Worm (Caenorhabditis elegans) whole organism, L3 larva: ENCODE measurements around the gene K08E4.7.

Experiments
- ZK546.5 ChIP-seq: sonication (generic microtip); optimal IDR thresholded peaks from 2 replicates; lab custom pipeline; 2017; ENCODE audit warnings: missing biosample characterization, missing genetic modification characterization
- aly-2 ChIP-seq: fragments of 150-350 bp; optimal IDR thresholded peaks from 2 replicates; lab custom pipeline; 2014; ENCODE audit warnings: missing biosample characterization, missing genetic modification characterization
- ama-1 ChIP-seq: fragments of 150-350 bp; optimal IDR thresholded peaks from 2 replicates; lab custom pipeline; 2018
- ceh-16 ChIP-seq: sonication (generic microtip); optimal IDR thresholded peaks from 2 replicates; lab custom pipeline; 2017; ENCODE audit warnings: missing biosample characterization, missing genetic modification characterization
- ceh-28 ChIP-seq: fragments of 150-350 bp; optimal IDR thresholded peaks from 2 replicates; lab custom pipeline; 2014; ENCODE audit warnings: missing biosample characterization, missing genetic modification reagents, missing genetic modification characterization
- ceh-82 ChIP-seq: fragments of 150-350 bp; optimal IDR thresholded peaks from 2 replicates; lab custom pipeline; 2014; ENCODE audit warnings: missing biosample characterization, missing genetic modification characterization
- ceh-9 ChIP-seq: sonication (generic microtip); optimal IDR thresholded peaks from 2 replicates; lab custom pipeline; 2018; ENCODE audit warnings: missing biosample characterization, missing genetic modification characterization
- egl-27 ChIP-seq: sonication (generic microtip); optimal IDR thresholded peaks from 4 replicates; lab custom pipeline; 2017; ENCODE audit warnings: missing biosample characterization, missing genetic modification reagents, missing genetic modification characterization
- egl-5 ChIP-seq: fragments of 150-350 bp; optimal IDR thresholded peaks from 2 replicates; lab custom pipeline; 2017; ENCODE audit warnings: missing biosample characterization, missing genetic modification reagents, missing genetic modification characterization, inconsistent platforms
- elt-1 ChIP-seq: fragments of 150-350 bp; optimal IDR thresholded peaks from 2 replicates; lab custom pipeline; 2014; ENCODE audit warnings: missing biosample characterization, missing genetic modification characterization
- elt-2 ChIP-seq: sonication (generic microtip); optimal IDR thresholded peaks from 2 replicates; lab custom pipeline; 2016; ENCODE audit warnings: missing genetic modification reagents, mild to moderate bottlenecking, missing genetic modification characterization, missing compliant biosample characterization
- elt-3 ChIP-seq, 3 experiments: fragments of 150-350 bp in 1 of 3; sonication (generic microtip) in 2 of 3; optimal IDR thresholded peaks; 2 replicates in 2 of 3; 4 replicates in 1 of 3; lab custom pipeline; 2014 to 2017; ENCODE audit warnings: missing biosample characterization in 3 of 3, missing genetic modification characterization in 3 of 3
- eor-1 ChIP-seq, 2 experiments: fragments of 150-350 bp; optimal IDR thresholded peaks; 2 replicates each; lab custom pipeline; 2014 to 2018; ENCODE audit warnings: missing biosample characterization in 2 of 2, missing genetic modification characterization in 2 of 2
- fkh-10 ChIP-seq: sonication (generic microtip); optimal IDR thresholded peaks from 2 replicates; lab custom pipeline; 2017; ENCODE audit warnings: missing biosample characterization, missing genetic modification reagents, missing genetic modification characterization
- fos-1 ChIP-seq: fragments of 150-350 bp; optimal IDR thresholded peaks from 2 replicates; lab custom pipeline; 2014; ENCODE audit warnings: missing biosample characterization, missing genetic modification characterization
- hmg-11 ChIP-seq: sonication (generic microtip); optimal IDR thresholded peaks from 2 replicates; lab custom pipeline; 2016; ENCODE audit warnings: missing genetic modification characterization, missing compliant biosample characterization
- jun-1 ChIP-seq: fragments of 150-350 bp; optimal IDR thresholded peaks from 2 replicates; lab custom pipeline; 2014; ENCODE audit warnings: missing biosample characterization, missing genetic modification reagents, missing genetic modification characterization
- lin-15B ChIP-seq: fragments of 150-350 bp; optimal IDR thresholded peaks from 2 replicates; lab custom pipeline; 2014; ENCODE audit warnings: missing biosample characterization, missing genetic modification characterization
- lin-39 ChIP-seq: fragments of 150-350 bp; optimal IDR thresholded peaks from 2 replicates; lab custom pipeline; 2018; ENCODE audit warnings: missing biosample characterization, missing genetic modification reagents, missing genetic modification characterization
- lsy-12 ChIP-seq: sonication (generic microtip); optimal IDR thresholded peaks from 2 replicates; lab custom pipeline; 2016; ENCODE audit warnings: mild to moderate bottlenecking, missing genetic modification characterization, missing compliant biosample characterization
- mdl-1 ChIP-seq: fragments of 150-350 bp; optimal IDR thresholded peaks from 2 replicates; lab custom pipeline; 2014; ENCODE audit warnings: missing biosample characterization, missing genetic modification characterization
- mml-1 ChIP-seq: fragments of 150-350 bp; sonication (generic microtip); optimal IDR thresholded peaks from 3 replicates; lab custom pipeline; 2014; ENCODE audit warnings: missing biosample characterization, missing genetic modification characterization
- nfya-1 ChIP-seq: sonication (generic microtip); optimal IDR thresholded peaks from 2 replicates; lab custom pipeline; 2017; ENCODE audit warnings: missing genetic modification characterization, mild to moderate bottlenecking, missing compliant biosample characterization, antibody characterized with exemption, moderate library complexity; ENCODE audit not compliant: insufficient read depth
- nhr-11 ChIP-seq: fragments of 150-350 bp; optimal IDR thresholded peaks from 2 replicates; lab custom pipeline; 2014; ENCODE audit warnings: missing biosample characterization, missing genetic modification characterization
- nhr-12 ChIP-seq: fragments of 150-350 bp; optimal IDR thresholded peaks from 2 replicates; lab custom pipeline; 2014; ENCODE audit warnings: missing biosample characterization, missing genetic modification characterization
- nhr-23 ChIP-seq: fragments of 150-350 bp; optimal IDR thresholded peaks from 2 replicates; lab custom pipeline; 2014; ENCODE audit warnings: missing biosample characterization, missing genetic modification reagents, missing genetic modification characterization
- nhr-237 ChIP-seq: fragments of 150-350 bp; optimal IDR thresholded peaks from 2 replicates; lab custom pipeline; 2014; ENCODE audit warnings: missing biosample characterization, missing genetic modification characterization
- nhr-25 ChIP-seq: sonication (generic microtip); optimal IDR thresholded peaks from 2 replicates; lab custom pipeline; 2017; ENCODE audit warnings: missing biosample characterization, missing genetic modification characterization
- nhr-28 ChIP-seq: fragments of 150-350 bp; optimal IDR thresholded peaks from 2 replicates; lab custom pipeline; 2014; ENCODE audit warnings: missing biosample characterization, missing genetic modification characterization
- nhr-43 ChIP-seq: sonication (generic microtip); optimal IDR thresholded peaks from 2 replicates; lab custom pipeline; 2016; ENCODE audit warnings: mild to moderate bottlenecking, missing genetic modification characterization, missing compliant biosample characterization; ENCODE audit not compliant: poor library complexity, severe bottlenecking
- nhr-67 ChIP-seq: fragments of 150-350 bp; optimal IDR thresholded peaks from 2 replicates; lab custom pipeline; 2014; ENCODE audit warnings: missing biosample characterization, missing genetic modification characterization
- nhr-77 ChIP-seq: fragments of 150-350 bp; optimal IDR thresholded peaks from 2 replicates; lab custom pipeline; 2014; ENCODE audit warnings: missing biosample characterization, missing genetic modification characterization
- pha-4 ChIP-seq: fragments of 150-350 bp; optimal IDR thresholded peaks from 2 replicates; lab custom pipeline; 2014; ENCODE audit warnings: missing biosample characterization, missing genetic modification reagents, missing genetic modification characterization
- pqm-1 ChIP-seq: fragments of 150-350 bp; optimal IDR thresholded peaks from 2 replicates; lab custom pipeline; 2017; ENCODE audit warnings: missing biosample characterization, missing genetic modification characterization, inconsistent platforms
- sea-2 ChIP-seq: fragments of 150-350 bp; sonication (generic microtip); optimal IDR thresholded peaks from 4 replicates; lab custom pipeline; 2014; ENCODE audit warnings: missing biosample characterization, missing genetic modification reagents, missing genetic modification characterization
- skn-1 ChIP-seq: fragments of 150-350 bp; optimal IDR thresholded peaks from 2 replicates; lab custom pipeline; 2014; ENCODE audit warnings: missing biosample characterization, missing genetic modification characterization
- snpc-4 ChIP-seq: fragments of 150-350 bp; optimal IDR thresholded peaks from 2 replicates; lab custom pipeline; 2014; ENCODE audit warnings: missing biosample characterization, missing genetic modification characterization
- tbx-2 ChIP-seq: sonication (generic microtip); optimal IDR thresholded peaks from 2 replicates; lab custom pipeline; 2016; ENCODE audit warnings: mild to moderate bottlenecking, missing genetic modification characterization, missing compliant biosample characterization
- unc-62 ChIP-seq: fragments of 150-350 bp; sonication (generic microtip); optimal IDR thresholded peaks from 4 replicates; lab custom pipeline; 2014; ENCODE audit warnings: missing biosample characterization, missing genetic modification reagents, missing genetic modification characterization
- zag-1 ChIP-seq: fragments of 150-350 bp; optimal IDR thresholded peaks from 2 replicates; lab custom pipeline; 2014; ENCODE audit warnings: missing biosample characterization, missing genetic modification characterization
- ztf-11 ChIP-seq: fragments of 150-350 bp; optimal IDR thresholded peaks from 2 replicates; lab custom pipeline; 2014; ENCODE audit warnings: missing biosample characterization, missing genetic modification characterization
- ztf-4 ChIP-seq: fragments of 150-350 bp; optimal IDR thresholded peaks from 2 replicates; lab custom pipeline; 2014; ENCODE audit warnings: missing biosample characterization, missing genetic modification characterization

The K08E4.7 gene

ce11 chrIV:12086498-12086897, 10.9 kb downstream of the K08E4.7 start (continued):
- peak; percentile 85 for TF ChIP-seq hmg-11 (tag; lab: Kevin White, UChicago)
- no peak for TF ChIP-seq ceh-9 (tag; lab: Kevin White, UChicago)

- TF ChIP-seq aly-2: no peak
- no peak for TF ChIP-seq ama-1 (lab: Kevin White, UChicago)
- no peak for TF ChIP-seq jun-1
- peak; percentile 35 for TF ChIP-seq lin-39 (tag; lab: Kevin White, UChicago)
- TF ChIP-seq pqm-1: no peak
- TF ChIP-seq ZK546.5 (tag; lab: Kevin White, UChicago): no peak
- TF ChIP-seq nhr-11 (tag; lab: Kevin White, UChicago): no peak
- no peak for TF ChIP-seq fkh-10 (GFP tag; lab: Kevin White, UChicago)
- no peak for TF ChIP-seq sea-2 (GFP tag; lab: Kevin White, UChicago)
- no peak for TF ChIP-seq egl-27 (tag; lab: Kevin White, UChicago)
- TF ChIP-seq nhr-67: no peak
- TF ChIP-seq nhr-12 (tag; lab: Kevin White, UChicago): no peak
- TF ChIP-seq ceh-9 (tag; lab: Kevin White, UChicago): no peak
- no peak for TF ChIP-seq nhr-43
- no peak for TF ChIP-seq unc-62 (GFP tag; lab: Kevin White, UChicago)
- TF ChIP-seq skn-1 (tag; lab: Kevin White, UChicago): peak; percentile 31
- no peak for TF ChIP-seq ceh-16 (tag; lab: Kevin White, UChicago)
- TF ChIP-seq tbx-2: no peak
- TF ChIP-seq nfya-1: peak; percentile 61
- TF ChIP-seq ceh-82: no peak
- TF ChIP-seq elt-2 (tag; lab: Kevin White, UChicago): no peak
- peak; percentile 24 for TF ChIP-seq snpc-4
- peak; percentile 26 for TF ChIP-seq egl-5 (tag; lab: Kevin White, UChicago)
- TF ChIP-seq nhr-25 (tag; lab: Kevin White, UChicago): peak; percentile 65
- TF ChIP-seq ztf-11: no peak
- TF ChIP-seq fos-1 (tag; lab: Kevin White, UChicago): no peak
- TF ChIP-seq elt-1 (tag; lab: Kevin White, UChicago): no peak
- TF ChIP-seq elt-3 (tag; optimal IDR thresholded peaks at IDR 0.05; lab: Kevin White, UChicago): no peak
- TF ChIP-seq nhr-28 (tag; lab: Kevin White, UChicago): no peak
- TF ChIP-seq lin-15B (tag; lab: Kevin White, UChicago): peak; percentile 81
- no peak for TF ChIP-seq mml-1 (tag; lab: Kevin White, UChicago)
- no peak for TF ChIP-seq ztf-4
- no peak for TF ChIP-seq hmg-11 (tag; lab: Kevin White, UChicago)
- TF ChIP-seq zag-1: no peak
- no peak for TF ChIP-seq nhr-77 (tag; lab: Kevin White, UChicago)
- no peak for TF ChIP-seq lsy-12 (tag; lab: Kevin White, UChicago)
- peak; percentile 69 for TF ChIP-seq pha-4
- no peak for TF ChIP-seq ceh-28 (tag; lab: Kevin White, UChicago)
- no peak for TF ChIP-seq nhr-23
- TF ChIP-seq eor-1 (tag; optimal IDR thresholded peaks at IDR 0.05; lab: Kevin White, UChicago): no peak
Measured at ce11 chrIV:12088898-12089297, 13.3 kb downstream of the K08E4.7 start.

ce11 chrIV:12089551-12089950, 14.0 kb downstream of the K08E4.7 start, which contains the start of gene F11A10.6:
Gene F11A10.6 (minus strand): TSS chrIV:12089651.
- TF ChIP-seq mdl-1: no peak
- no peak for TF ChIP-seq nfya-1
- no peak for TF ChIP-seq nhr-237 (tag; lab: Kevin White, UChicago)
- TF ChIP-seq elt-2 (tag; lab: Kevin White, UChicago): no peak
- no peak for TF ChIP-seq lsy-12 (tag; lab: Kevin White, UChicago)
